Fruit fly (Drosophila melanogaster) whole organism, wandering third instar larva: ENCODE measurements around the gene CNMa.

Experiments used
- Dfd ChIP-seq: fragments of >200 bp; optimal IDR thresholded peaks from 2 replicates; lab custom pipeline; 2017; ENCODE audit warnings: missing biosample characterization, missing genetic modification characterization
- Mio ChIP-seq: sonication (Bioruptor generic); optimal IDR thresholded peaks from 2 replicates; lab custom pipeline; 2016; ENCODE audit warnings: missing biosample characterization, missing genetic modification characterization
- Myc ChIP-seq: fragments of >200 bp; optimal IDR thresholded peaks from 2 replicates; lab custom pipeline; 2017
- N ChIP-seq: fragments of >200 bp; optimal IDR thresholded peaks from 2 replicates; lab custom pipeline; 2018; ENCODE audit warnings: missing biosample characterization, missing external identifiers, missing genetic modification characterization
- OdsH ChIP-seq: fragments of 200-800 bp; sonication (Bioruptor generic); optimal IDR thresholded peaks from 2 replicates; lab custom pipeline; 2016; ENCODE audit warnings: missing biosample characterization, mild to moderate bottlenecking, missing genetic modification characterization
- dsf ChIP-seq: sonication (Bioruptor generic); optimal IDR thresholded peaks from 2 replicates; lab custom pipeline; 2016; ENCODE audit warnings: missing biosample characterization, missing genetic modification characterization, borderline replicate concordance
- foxo ChIP-seq, 2 experiments: fragments of 200-800 bp; sonication (Bioruptor generic); optimal IDR thresholded peaks; 2 replicates in 1 of 2; 3 replicates in 1 of 2; lab custom pipeline; 2016 to 2017; ENCODE audit warnings: missing biosample characterization in 2 of 2, missing genetic modification characterization in 2 of 2
- fru ChIP-seq: fragments of 200-800 bp; sonication (Bioruptor generic); optimal IDR thresholded peaks from 3 replicates; lab custom pipeline; 2016; ENCODE audit warnings: missing biosample characterization, mild to moderate bottlenecking, missing genetic modification characterization
- lola ChIP-seq: fragments of >200 bp; optimal IDR thresholded peaks from 2 replicates; lab custom pipeline; 2017; ENCODE audit warnings: missing biosample characterization, missing genetic modification characterization
- pan ChIP-seq: fragments of >200 bp; optimal IDR thresholded peaks from 2 replicates; lab custom pipeline; 2017
- psq ChIP-seq: fragments of 200-800 bp; sonication (Bioruptor generic); optimal IDR thresholded peaks from 3 replicates; lab custom pipeline; 2017; ENCODE audit warnings: missing biosample characterization, mild to moderate bottlenecking, missing genetic modification characterization, moderate library complexity
- sv ChIP-seq: fragments of 200-800 bp; sonication (Bioruptor generic); optimal IDR thresholded peaks from 3 replicates; lab custom pipeline; 2016; ENCODE audit warnings: missing biosample characterization, missing genetic modification characterization
- usp ChIP-seq: fragments of >200 bp; optimal IDR thresholded peaks from 2 replicates; lab custom pipeline; 2017; ENCODE audit warnings: missing biosample characterization, missing genetic modification characterization

DNA sequence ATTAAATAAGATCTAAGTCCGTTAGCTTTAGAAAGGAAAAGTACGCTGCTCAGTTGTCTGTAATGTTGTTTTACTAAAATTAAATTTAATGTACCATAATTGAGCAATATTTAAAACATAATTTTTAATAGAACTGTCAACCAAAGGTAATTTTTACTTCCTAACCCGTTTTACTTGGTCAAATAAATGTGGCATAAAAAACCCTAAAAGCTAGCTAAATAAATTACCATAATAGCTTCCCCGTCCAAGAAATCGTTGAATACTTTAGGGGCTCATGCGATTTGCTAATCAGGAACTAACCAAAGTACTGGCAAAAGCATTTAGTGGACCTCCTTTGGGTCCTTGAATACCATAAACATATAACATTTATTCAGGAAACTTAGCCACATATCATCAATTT, 4.9 kb downstream of the CNMa start:
- TF ChIP-seq usp (GFP tag; lab: Kevin White, UChicago) (no peak), OdsH (GFP tag; lab: Kevin White, UChicago) (no peak), Myc (lab: Kevin White, UChicago) (peak; percentile 67), foxo (GFP tag; optimal IDR thresholded peaks at IDR 0.05; lab: Kevin White, UChicago) (no peak), Mio (GFP tag; lab: Kevin White, UChicago) (no peak), psq (GFP tag; lab: Kevin White, UChicago) (no peak), Dfd (GFP tag; lab: Kevin White, UChicago) (no peak), N (GFP tag; lab: Kevin White, UChicago) (peak; percentile 14), fru (no peak), lola (no peak), pan (lab: Kevin White, UChicago) (no peak), dsf (GFP tag; lab: Kevin White, UChicago) (no peak), sv (GFP tag; lab: Kevin White, UChicago) (no peak)
